Fruit fly (Drosophila melanogaster) whole organism, pupa: ENCODE results near the gene Pp1alpha-96A.

Experiments used
- CG10348 ChIP-seq: fragments of 200-800 bp; sonication (Bioruptor generic); IDR thresholded peaks from 2 replicates; pipeline ENCODE4 v1.3.6; 2022; ENCODE audit warnings: missing biosample characterization, missing genetic modification characterization
- CG14655 ChIP-seq: fragments of 200-800 bp; sonication (Bioruptor generic); optimal IDR thresholded peaks from 3 replicates; lab custom pipeline; 2017; ENCODE audit warnings: mild to moderate bottlenecking, missing biosample characterization, missing genetic modification reagents, missing genetic modification characterization
- CG34367 ChIP-seq: fragments of 200-800 bp; sonication (Bioruptor generic); optimal IDR thresholded peaks from 2 replicates; lab custom pipeline; 2018; ENCODE audit warnings: missing biosample characterization, mild to moderate bottlenecking, missing genetic modification characterization
- Ets98B ChIP-seq: fragments of 200-800 bp; sonication (Bioruptor generic); IDR thresholded peaks from 2 replicates; pipeline ENCODE4 v1.3.6; 2022; ENCODE audit warnings: missing biosample characterization, missing genetic modification characterization
- Snoo ChIP-seq: fragments of 200-800 bp; sonication (Bioruptor generic); optimal IDR thresholded peaks from 3 replicates; lab custom pipeline; 2017; ENCODE audit warnings: missing biosample characterization, mild to moderate bottlenecking, missing genetic modification characterization, inconsistent platforms
- rn ChIP-seq: fragments of 200-800 bp; sonication (Bioruptor generic); IDR thresholded peaks from 2 replicates; pipeline ENCODE4 v1.3.6; 2022; ENCODE audit warnings: missing biosample characterization, missing genetic modification characterization

dm6 chr3R:24525983-24526661, 8.1 kb downstream of the Pp1alpha-96A start:
- no peak for TF ChIP-seq CG14655
- peak; percentile 54; the same call in 1 of the 2 replicates for TF ChIP-seq rn
- TF ChIP-seq Ets98B (GFP tag; lab: Robert Waterston, UW) = peak; percentile 33; the same call in 1 of the 2 replicates
- no peak for TF ChIP-seq CG10348 (GFP tag; lab: Robert Waterston, UW)
- no peak for TF ChIP-seq CG34367 (tag; lab: Kevin White, UChicago)
- no peak for TF ChIP-seq Snoo (tag; lab: Kevin White, UChicago)
